Fruit fly (Drosophila melanogaster): ENCODE results near the gene CG34347.

The CG34347 gene

DNA sequence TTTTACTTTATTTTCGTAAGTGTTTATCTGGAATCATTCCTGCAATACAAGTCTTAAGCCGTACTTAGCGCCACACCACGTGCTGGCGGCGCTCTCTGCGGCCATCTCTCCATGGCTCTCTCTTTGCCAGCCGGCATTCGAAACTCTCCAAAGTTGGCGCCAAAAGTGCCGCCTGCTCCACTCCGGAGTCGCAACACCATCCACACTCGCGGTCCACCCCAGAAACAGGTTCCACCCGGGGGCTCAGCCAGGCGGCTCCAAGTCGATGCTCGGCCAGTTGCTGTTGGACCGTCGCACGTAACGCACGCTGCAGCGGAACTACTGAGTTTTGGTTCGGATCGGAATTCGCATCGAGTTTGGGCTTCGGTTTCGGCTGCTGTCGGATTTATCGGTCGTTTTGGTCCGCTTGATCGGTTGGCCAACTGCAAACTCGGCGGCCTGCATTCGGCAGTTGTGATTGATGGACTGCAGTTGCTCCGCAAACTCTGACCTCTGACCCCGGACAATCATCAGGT is at the start of gene CG34347:
TSS of gene CG34347 (plus strand) at position 275 of the 515 bp plus-strand sequence.
- no peak for TF ChIP-seq CG17801 (GFP tag; optimal IDR thresholded peaks at IDR 0.05; ENCODE audit: partially characterized antibody)

DNA sequence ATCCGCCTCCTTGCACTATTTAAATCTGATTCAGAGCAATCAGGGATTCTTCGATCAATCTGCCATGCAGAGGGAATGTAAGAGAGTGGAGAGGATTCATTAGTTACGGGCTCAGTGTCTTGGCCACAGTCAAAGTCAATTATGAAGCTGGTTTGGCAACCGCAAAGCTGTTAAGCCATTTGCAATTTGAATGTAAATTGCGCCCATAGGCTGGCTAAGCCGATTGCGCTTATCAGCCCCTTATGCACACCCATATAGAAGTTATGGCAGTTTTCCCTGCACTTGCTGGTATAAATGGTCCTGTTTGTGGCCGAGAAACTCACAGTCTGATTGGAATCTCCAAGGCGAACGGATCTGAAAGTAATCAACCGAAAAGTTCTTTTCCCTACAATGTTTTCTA is 48.7 kb upstream of the CG34347 start, which contains the start of gene CAH5:
TSS of gene CAH5 (plus strand) at position 301 of the 400 bp plus-strand sequence.
- TF ChIP-seq CG17801 (GFP tag; optimal IDR thresholded peaks at IDR 0.05; ENCODE audit: partially characterized antibody): no peak

DNA sequence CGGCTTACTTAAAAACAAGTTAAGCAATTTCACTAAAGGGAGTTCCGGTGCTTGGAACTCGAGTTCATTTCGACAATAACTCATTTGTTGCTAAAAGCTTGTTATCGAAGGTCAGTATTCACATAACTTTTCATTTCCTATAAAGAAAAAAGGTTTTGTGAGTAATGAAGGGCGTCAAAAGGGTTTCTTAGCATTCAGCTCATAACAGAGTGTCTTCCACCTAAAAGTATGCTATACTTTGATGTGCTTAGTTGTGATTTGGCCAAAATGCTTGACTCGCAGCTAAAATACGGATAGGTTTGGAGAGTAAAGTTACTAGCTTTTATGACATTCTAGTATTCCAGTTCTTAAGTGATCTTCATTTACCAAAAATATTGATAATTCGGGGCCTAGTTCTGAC is 47.0 kb upstream of the CG34347 start:
- peak; percentile 0 for TF ChIP-seq CG17801 (GFP tag; optimal IDR thresholded peaks at IDR 0.05; ENCODE audit: partially characterized antibody)

DNA sequence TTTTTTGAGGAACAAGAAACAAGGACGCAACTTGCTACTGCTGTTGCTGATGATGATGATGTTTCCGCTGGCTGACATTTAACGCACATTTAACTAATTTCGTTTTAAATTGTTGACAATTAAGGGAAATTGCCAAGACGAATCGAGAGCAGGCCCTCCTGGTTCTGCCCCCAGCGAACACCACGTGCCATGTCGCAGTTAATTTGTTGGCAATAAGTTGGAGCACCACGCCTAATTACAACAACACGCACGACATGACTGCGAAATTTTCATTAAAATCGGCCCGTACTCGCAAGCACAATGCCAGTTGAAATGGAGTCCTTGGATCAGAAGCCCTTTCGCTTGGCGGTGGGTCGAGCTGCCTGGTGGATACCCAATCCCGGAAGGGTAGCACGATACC is 45.5 kb upstream of the CG34347 start, which contains the start of gene ppk24:
TSS of gene ppk24 (plus strand) at position 301 of the 400 bp plus-strand sequence.
- no peak for TF ChIP-seq CG17801 (GFP tag; optimal IDR thresholded peaks at IDR 0.05; ENCODE audit: partially characterized antibody)

DNA sequence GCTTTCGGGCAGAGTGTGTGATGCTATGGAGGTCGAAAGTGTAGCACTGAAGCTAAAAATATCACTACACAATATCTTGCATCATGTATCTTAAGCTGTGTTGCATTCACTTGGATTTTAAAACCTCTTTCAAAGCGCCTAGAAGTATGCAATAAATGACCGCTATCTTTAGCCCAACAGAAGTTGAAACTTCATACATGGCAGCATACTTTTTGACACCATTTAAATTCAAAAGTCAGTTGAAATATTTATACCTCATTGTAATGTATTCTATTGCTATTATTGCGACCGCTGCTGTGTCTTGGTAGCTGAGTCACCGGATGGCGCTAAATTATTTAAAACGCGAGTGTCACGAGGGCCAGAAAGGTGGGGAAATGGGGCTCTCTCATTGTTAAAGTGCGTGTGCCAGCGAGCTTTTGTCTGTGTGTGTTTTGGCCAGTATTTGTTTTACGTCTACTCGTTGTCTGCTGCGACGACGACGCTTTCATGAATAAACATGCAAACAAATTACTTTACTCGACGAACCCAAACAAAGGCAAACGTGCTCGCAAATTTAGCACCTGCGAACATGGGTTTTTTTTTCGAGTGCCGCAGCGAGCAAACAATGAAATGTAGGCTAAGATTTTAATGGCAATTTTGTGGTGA is 40.1 kb upstream of the CG34347 start:
- no peak for TF ChIP-seq CG17801 (GFP tag; optimal IDR thresholded peaks at IDR 0.05; ENCODE audit: partially characterized antibody)

DNA sequence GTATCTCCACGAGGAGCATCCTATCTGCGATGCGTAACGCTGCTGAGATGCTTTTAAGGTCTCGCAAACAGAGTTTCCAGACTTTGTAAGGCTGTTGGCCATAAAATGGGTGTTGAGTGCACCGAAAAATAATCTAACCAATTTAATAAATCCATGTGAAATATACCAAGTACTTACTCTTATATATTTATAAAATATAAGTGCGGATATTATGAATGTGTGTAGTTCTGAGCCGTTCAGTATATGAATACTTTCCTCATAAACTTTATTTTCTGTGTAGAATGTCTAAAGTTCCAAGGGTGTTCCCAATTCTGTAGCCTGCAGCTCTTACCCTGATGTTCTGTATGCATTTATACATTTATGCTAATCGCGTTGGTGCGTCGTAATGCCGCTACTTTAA is 25.2 kb upstream of the CG34347 start:
- TF ChIP-seq CG17801 (GFP tag; optimal IDR thresholded peaks at IDR 0.05; ENCODE audit: partially characterized antibody): no peak

DNA sequence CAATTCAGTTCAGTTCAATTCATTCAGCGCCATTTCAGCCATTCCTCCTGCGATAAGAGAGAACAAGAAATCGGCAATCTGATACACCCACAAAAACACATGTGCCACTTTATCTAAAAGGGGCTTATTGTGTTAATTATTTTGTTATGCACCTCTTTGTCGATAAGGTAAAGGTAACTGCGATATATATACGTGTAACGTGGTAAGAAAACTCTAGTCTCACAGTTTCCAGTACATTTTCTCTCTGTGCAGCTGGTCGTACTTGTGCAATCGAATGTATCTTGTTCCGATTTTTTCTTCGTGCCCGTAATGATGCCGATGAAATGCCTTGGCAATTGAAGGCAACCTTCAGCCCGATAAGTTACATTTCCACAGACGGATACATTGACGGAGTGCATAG is 23.4 kb upstream of the CG34347 start:
- no peak for TF ChIP-seq CG17801 (GFP tag; optimal IDR thresholded peaks at IDR 0.05; ENCODE audit: partially characterized antibody)

DNA sequence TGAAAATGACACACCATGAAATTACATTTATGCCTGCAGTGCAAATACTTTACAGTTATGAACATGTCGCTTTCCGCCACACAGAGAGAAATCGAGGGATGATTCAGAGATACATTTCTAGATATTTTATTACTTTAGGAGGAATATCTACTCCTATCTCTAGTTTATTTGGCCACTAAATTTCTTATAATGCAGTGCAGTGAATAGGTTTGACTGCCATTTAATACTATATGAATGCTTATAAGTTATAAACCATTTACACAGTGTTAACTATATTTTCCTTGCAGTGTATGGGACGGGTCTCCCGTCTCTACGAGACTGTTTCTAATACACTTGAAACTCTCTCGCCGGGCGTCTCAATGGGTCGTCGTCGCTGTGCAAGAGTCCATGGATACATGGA is 20.8 kb upstream of the CG34347 start:
- TF ChIP-seq CG17801 (GFP tag; optimal IDR thresholded peaks at IDR 0.05; ENCODE audit: partially characterized antibody): no peak

DNA sequence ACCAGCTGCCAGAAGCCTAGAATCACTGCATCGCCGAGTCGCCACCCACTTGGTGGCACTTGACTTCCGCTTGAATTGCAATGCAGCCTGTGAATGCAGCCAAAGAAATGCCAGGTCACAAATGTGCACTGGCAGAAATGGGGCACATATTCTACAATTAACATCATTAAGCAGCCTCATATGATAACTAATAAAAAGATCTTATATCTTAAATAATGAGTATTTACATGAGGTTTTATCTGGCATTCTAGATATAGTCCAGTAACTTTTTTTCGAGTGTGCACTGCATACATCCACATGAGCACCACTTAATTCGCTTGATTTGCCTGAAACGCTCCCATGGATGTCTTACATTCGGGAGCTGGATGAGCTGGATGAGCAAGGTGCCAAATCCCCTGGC is 15.3 kb upstream of the CG34347 start:
- no peak for TF ChIP-seq CG17801 (GFP tag; optimal IDR thresholded peaks at IDR 0.05; ENCODE audit: partially characterized antibody)

DNA sequence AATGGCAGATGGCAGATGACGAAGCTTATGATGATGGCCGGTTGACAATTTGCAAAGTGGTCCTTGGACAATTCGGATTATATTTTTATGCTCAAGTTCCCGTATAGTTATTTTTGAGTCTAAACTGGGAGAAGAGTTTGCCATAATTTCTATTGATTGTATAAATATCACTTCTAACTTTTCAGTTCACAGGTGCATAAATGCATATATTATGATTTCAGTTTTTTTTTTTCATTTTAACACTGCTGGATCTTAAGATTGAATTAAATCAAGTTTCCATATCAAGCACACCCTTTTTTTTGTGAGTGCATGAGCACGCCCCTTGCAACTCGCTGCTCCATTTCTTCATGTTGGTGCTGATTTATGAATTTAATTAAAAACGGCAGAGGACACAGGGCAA is 14.0 kb upstream of the CG34347 start:
- no peak for TF ChIP-seq CG17801 (GFP tag; optimal IDR thresholded peaks at IDR 0.05; ENCODE audit: partially characterized antibody)

DNA sequence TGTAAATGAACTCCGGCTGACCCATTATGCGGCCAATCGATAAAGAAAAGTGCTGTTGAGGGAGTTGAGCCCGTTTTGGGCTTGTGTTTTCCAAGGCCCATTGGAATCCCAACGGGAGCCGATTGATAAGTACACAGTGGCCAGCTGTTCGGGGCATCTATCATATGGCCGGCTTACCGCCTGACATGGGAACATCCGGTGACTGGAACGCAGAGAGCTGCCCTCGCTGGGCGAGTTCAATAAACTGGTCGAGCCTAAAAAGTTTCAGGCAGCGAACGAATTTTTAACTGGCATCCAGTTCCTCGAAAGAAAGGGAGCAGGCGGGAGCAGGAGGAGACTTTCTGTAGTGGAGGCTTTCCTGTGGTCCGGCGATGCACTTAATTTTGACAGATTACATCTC is 9.4 kb upstream of the CG34347 start:
- no peak for TF ChIP-seq CG17801 (GFP tag; optimal IDR thresholded peaks at IDR 0.05; ENCODE audit: partially characterized antibody)

DNA sequence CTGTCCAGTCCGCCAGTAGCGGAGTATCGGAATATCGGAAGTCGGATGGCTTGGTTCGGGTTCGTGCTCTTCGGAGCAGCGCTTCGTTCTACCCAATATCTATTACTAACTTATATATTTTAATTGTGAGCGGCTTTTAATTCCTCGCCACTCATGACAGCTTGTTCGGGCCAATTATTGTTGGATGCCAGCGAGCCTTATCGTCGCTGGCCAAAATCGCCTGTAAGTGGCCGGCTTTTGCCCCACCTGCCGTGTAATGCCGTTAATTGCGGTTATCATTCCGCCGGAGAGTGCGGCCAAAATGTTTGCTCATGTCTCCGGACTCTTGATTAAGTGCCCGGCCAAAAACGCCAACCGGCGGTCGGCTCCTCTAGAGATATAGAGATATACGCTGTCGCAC is 5.7 kb upstream of the CG34347 start, which contains the start of gene pHCl-2:
TSS of gene pHCl-2 (minus strand) at position 101 of the 400 bp plus-strand sequence.
- TF ChIP-seq CG17801 (GFP tag; optimal IDR thresholded peaks at IDR 0.05; ENCODE audit: partially characterized antibody): no peak

DNA sequence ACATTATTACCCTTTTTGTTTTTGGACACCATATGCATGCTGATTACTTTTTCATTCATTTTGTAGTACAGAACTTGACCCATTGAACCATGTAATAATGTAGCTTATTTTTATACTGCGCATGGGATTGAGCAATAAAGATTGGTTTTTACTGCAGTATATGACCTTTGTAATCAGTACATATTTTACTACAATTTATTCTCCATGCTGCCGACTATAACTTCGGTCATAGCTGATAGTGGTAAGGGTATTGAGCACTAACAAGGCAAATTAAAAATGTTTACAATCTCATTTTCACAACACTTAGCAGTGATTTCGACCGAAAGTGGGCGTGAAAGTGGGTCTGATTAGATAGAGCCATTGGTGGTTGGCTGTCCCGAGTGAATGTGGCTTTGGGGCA is 4.5 kb upstream of the CG34347 start:
- TF ChIP-seq CG17801 (GFP tag; optimal IDR thresholded peaks at IDR 0.05; ENCODE audit: partially characterized antibody): no peak

DNA sequence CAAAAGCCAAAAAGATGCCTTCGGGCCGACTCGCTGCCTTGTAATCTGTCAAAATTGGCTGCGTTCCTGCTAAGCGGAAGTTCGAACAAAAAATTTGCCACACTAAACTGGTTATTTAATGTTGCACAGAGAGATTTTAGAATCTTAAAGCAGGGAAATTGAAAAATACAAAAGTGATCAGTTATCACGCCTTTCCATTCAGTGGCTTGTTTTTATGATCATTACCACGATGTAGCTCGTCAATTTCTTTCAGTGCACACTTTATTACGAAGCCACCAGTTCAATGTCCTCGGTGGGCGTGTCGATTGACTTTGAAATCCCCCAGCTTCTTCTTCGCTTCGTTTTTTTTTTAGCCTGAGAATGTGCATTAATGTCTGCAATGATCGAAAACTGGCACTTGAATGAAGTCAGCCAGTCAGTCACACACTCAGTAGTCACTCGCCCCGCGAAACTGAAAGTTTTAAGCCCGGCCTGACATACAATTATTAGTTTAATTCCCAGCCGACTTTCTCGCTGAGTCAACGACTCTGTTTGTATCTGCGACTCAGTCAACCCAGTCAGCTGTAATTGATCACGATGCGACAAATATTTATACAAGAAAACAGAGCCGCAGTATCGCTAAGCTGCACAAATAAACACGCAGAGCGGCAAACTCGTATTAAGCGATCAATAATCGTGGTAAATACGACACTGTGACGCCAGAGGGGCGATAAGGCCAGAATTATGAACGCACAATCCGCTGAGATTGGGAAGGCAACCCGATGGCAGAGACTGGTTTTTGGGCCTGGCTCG is 1.9 kb upstream of the CG34347 start:
- no peak for TF ChIP-seq CG17801 (GFP tag; optimal IDR thresholded peaks at IDR 0.05; ENCODE audit: partially characterized antibody)

DNA sequence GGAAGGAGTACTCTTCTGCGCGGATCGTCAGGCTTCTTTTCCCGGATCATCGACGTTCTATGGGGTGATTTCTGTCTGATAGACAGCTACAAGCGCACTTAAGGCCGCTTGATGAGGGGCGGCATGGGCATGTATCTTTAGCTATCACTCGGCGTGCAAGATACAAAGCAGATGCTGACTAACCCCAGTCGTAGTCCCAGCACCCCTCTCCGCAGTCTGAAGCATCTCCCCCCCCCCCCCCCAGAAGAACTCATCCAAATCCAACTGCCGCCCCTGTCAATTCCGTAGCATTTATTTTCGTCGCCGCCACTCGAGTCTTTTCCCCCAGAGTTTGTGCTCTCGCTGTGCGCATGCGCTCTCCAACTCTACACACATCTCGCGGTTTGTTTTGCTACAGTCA is 657 bp upstream of the CG34347 start:
- no peak for TF ChIP-seq CG17801 (GFP tag; optimal IDR thresholded peaks at IDR 0.05; ENCODE audit: partially characterized antibody)

DNA sequence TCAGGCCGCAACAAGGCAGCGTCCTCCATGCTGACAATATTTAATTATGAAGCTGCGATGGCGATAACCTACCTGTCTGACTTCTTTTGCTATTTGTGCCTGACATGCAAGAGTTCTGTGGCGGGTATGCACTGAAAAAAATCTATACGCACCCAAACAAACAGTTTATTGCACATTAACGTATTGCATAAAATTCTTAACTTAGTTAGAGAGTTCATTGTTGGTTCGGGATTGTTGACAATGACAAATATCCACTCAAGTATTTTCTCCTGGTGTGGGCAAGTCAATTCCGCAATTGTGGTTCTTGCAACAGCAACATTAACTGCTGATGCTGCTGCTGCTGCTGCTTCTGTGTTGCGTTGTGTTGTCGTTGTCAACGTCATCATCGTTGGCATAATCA is 1.3 kb downstream of the CG34347 start:
- no peak for TF ChIP-seq CG17801 (GFP tag; optimal IDR thresholded peaks at IDR 0.05; ENCODE audit: partially characterized antibody)

All from ovary, adult (tissue).